Fruit fly (Drosophila melanogaster) whole organism, embryonic: Measurements from ENCODE around the gene NitFhit.
A peak's percentile ranks its signal among the peaks of the same experiment; 100 is the strongest.

Experiments used
- B-H2 ChIP-seq: fragments of 200-800 bp; sonication (Bioruptor generic); optimal IDR thresholded peaks from 2 replicates; lab custom pipeline; 2018; ENCODE audit warnings: missing biosample characterization, mild to moderate bottlenecking, missing genetic modification characterization
- Bdp1 ChIP-seq: fragments of 200-800 bp; sonication (Bioruptor generic); optimal IDR thresholded peaks from 3 replicates; lab custom pipeline; 2016; ENCODE audit warnings: missing biosample characterization, missing genetic modification characterization
- Bteb2 ChIP-seq: fragments of 200-800 bp; sonication (Bioruptor generic); optimal IDR thresholded peaks from 2 replicates; lab custom pipeline; 2016; ENCODE audit warnings: missing biosample characterization, missing genetic modification characterization
- CG1024 ChIP-seq: fragments of 200-800 bp; sonication (Bioruptor generic); IDR thresholded peaks from 2 replicates; pipeline ENCODE4 v1.3.6; 2022; ENCODE audit warnings: missing biosample characterization, missing genetic modification characterization
- CG10462 ChIP-seq: fragments of 200-800 bp; sonication (Bioruptor generic); optimal IDR thresholded peaks from 2 replicates; lab custom pipeline; 2016; ENCODE audit warnings: missing biosample characterization, missing genetic modification characterization
- CG10565 ChIP-seq: fragments of 200-800 bp; sonication (Bioruptor generic); optimal IDR thresholded peaks from 3 replicates; lab custom pipeline; 2016; ENCODE audit warnings: missing biosample characterization, mild to moderate bottlenecking, missing genetic modification characterization
- CG12071 ChIP-seq: fragments of 200-800 bp; sonication (Bioruptor generic); optimal IDR thresholded peaks from 3 replicates; lab custom pipeline; 2018; ENCODE audit warnings: missing biosample characterization, mild to moderate bottlenecking, missing genetic modification characterization
- CG13123 ChIP-seq: fragments of 200-800 bp; sonication (Bioruptor generic); optimal IDR thresholded peaks from 2 replicates; lab custom pipeline; 2016; ENCODE audit warnings: missing biosample characterization, missing genetic modification characterization
- CG13296 ChIP-seq: fragments of 200-800 bp; sonication (Bioruptor generic); optimal IDR thresholded peaks from 3 replicates; lab custom pipeline; 2018; ENCODE audit warnings: missing biosample characterization, mild to moderate bottlenecking, missing genetic modification characterization
- CG1602 ChIP-seq: fragments of 200-800 bp; sonication (Bioruptor generic); optimal IDR thresholded peaks from 3 replicates; lab custom pipeline; 2016; ENCODE audit warnings: missing biosample characterization, missing genetic modification characterization
- CG16815 ChIP-seq: fragments of 200-800 bp; sonication (Bioruptor generic); optimal IDR thresholded peaks from 3 replicates; lab custom pipeline; 2017; ENCODE audit warnings: missing biosample characterization, mild to moderate bottlenecking, missing genetic modification characterization
- CG17385 ChIP-seq: fragments of 200-800 bp; sonication (Bioruptor generic); optimal IDR thresholded peaks from 3 replicates; lab custom pipeline; 2018; ENCODE audit warnings: missing biosample characterization, mild to moderate bottlenecking, missing genetic modification characterization
- CG18011 ChIP-seq: fragments of 200-800 bp; sonication (Bioruptor generic); optimal IDR thresholded peaks from 2 replicates; lab custom pipeline; 2017; ENCODE audit warnings: missing biosample characterization, missing genetic modification characterization, mild to moderate bottlenecking, moderate library complexity, missing genotype
- CG2116 ChIP-seq: fragments of 200-800 bp; sonication (Bioruptor generic); optimal IDR thresholded peaks from 3 replicates; lab custom pipeline; 2018; ENCODE audit warnings: missing biosample characterization, mild to moderate bottlenecking, missing genetic modification characterization
- CG2875 ChIP-seq: fragments of 200-800 bp; sonication (Bioruptor generic); optimal IDR thresholded peaks from 2 replicates; lab custom pipeline; 2017; ENCODE audit warnings: missing biosample characterization, mild to moderate bottlenecking, missing genetic modification characterization, missing genetic modification reagents
- CG32532 ChIP-seq: fragments of 200-800 bp; sonication (Bioruptor generic); IDR thresholded peaks from 2 replicates; pipeline ENCODE4 v1.3.6; 2022; ENCODE audit warnings: missing biosample characterization, missing genetic modification characterization
- CG33557 ChIP-seq: fragments of 200-800 bp; sonication (Bioruptor generic); optimal IDR thresholded peaks from 2 replicates; lab custom pipeline; 2019; ENCODE audit warnings: missing biosample characterization, mild to moderate bottlenecking, missing genetic modification characterization, moderate library complexity
- CG34422 ChIP-seq: fragments of 200-800 bp; sonication (Bioruptor generic); IDR thresholded peaks from 3 replicates; pipeline ENCODE4 v1.3.6; 2022; ENCODE audit warnings: missing biosample characterization, missing genetic modification characterization
- CG6765 ChIP-seq: fragments of 200-800 bp; sonication (Bioruptor generic); optimal IDR thresholded peaks from 3 replicates; lab custom pipeline; 2017; ENCODE audit warnings: missing biosample characterization, mild to moderate bottlenecking, missing genetic modification characterization
- CG7357 ChIP-seq: fragments of 200-800 bp; sonication (Bioruptor generic); IDR thresholded peaks from 3 replicates; pipeline ENCODE4 v1.3.6; 2022; ENCODE audit warnings: missing biosample characterization, missing genetic modification characterization
- CG7745 ChIP-seq: fragments of 200-800 bp; sonication (Bioruptor generic); optimal IDR thresholded peaks from 2 replicates; lab custom pipeline; 2018; ENCODE audit warnings: missing biosample characterization, mild to moderate bottlenecking, missing genetic modification characterization, moderate library complexity
- CG8089 ChIP-seq: fragments of 200-800 bp; sonication (Bioruptor generic); optimal IDR thresholded peaks from 3 replicates; lab custom pipeline; 2016; ENCODE audit warnings: missing biosample characterization, missing genetic modification characterization
- CG9727 ChIP-seq: fragments of 200-800 bp; sonication (Bioruptor generic); optimal IDR thresholded peaks from 3 replicates; lab custom pipeline; 2017; ENCODE audit warnings: missing biosample characterization, mild to moderate bottlenecking, missing genetic modification characterization
- CG9932 ChIP-seq: fragments of 200-800 bp; sonication (Bioruptor generic); IDR thresholded peaks from 2 replicates; pipeline ENCODE4 v1.3.6; 2022; ENCODE audit warnings: missing biosample characterization, missing genetic modification characterization
- Chrac-16 ChIP-seq: fragments of 200-800 bp; sonication (Bioruptor generic); optimal IDR thresholded peaks from 3 replicates; lab custom pipeline; 2016; ENCODE audit warnings: missing biosample characterization, missing genetic modification characterization
- Dref ChIP-seq: fragments of 200-800 bp; sonication (Bioruptor generic); IDR thresholded peaks from 2 replicates; pipeline ENCODE4 v1.3.6; 2022; ENCODE audit warnings: missing biosample characterization, missing genetic modification characterization
- Hand ChIP-seq: fragments of 200-800 bp; sonication (Bioruptor generic); optimal IDR thresholded peaks from 2 replicates; lab custom pipeline; 2017; ENCODE audit warnings: mild to moderate bottlenecking, missing biosample characterization, missing genetic modification reagents, missing genetic modification characterization
- Hr3 ChIP-seq: fragments of 200-800 bp; sonication (Bioruptor generic); optimal IDR thresholded peaks from 3 replicates; lab custom pipeline; 2016; ENCODE audit warnings: missing biosample characterization, missing genetic modification characterization
- Jarid2 ChIP-seq: fragments of 200-800 bp; sonication (Bioruptor generic); optimal IDR thresholded peaks from 3 replicates; lab custom pipeline; 2017; ENCODE audit warnings: mild to moderate bottlenecking, missing biosample characterization, missing genetic modification reagents, missing genetic modification characterization
- Med ChIP-seq: fragments of 200-800 bp; sonication (Bioruptor generic); peaks from one replicate; lab custom pipeline; 2016; ENCODE audit warnings: missing biosample characterization, missing genetic modification characterization, mild to moderate bottlenecking, inconsistent platforms, moderate library complexity
- Nf-YA ChIP-seq: fragments of 200-800 bp; sonication (Bioruptor generic); IDR thresholded peaks from 2 replicates; pipeline ENCODE4 v1.3.6; 2022; ENCODE audit warnings: missing biosample characterization, missing genetic modification characterization
- Nf-YC ChIP-seq: fragments of 200-800 bp; optimal IDR thresholded peaks from 3 replicates; lab custom pipeline; 2019; ENCODE audit warnings: missing biosample characterization, mild to moderate bottlenecking, missing genetic modification characterization, moderate library complexity
- Oaz ChIP-seq: fragments of 200-800 bp; sonication (Bioruptor generic); IDR thresholded peaks from 2 replicates; pipeline ENCODE4 v1.3.6; 2022; ENCODE audit warnings: missing biosample characterization, missing genetic modification characterization
- Pdp1 ChIP-seq, 2 experiments: fragments of 200-800 bp; sonication (Bioruptor generic); optimal IDR thresholded peaks; 3 replicates each; lab custom pipeline; 2016; ENCODE audit warnings: missing biosample characterization in 2 of 2, missing genetic modification characterization in 2 of 2, mild to moderate bottlenecking in 1 of 2, moderate library complexity in 1 of 2
- Ptx1 ChIP-seq: fragments of 200-800 bp; sonication (Bioruptor generic); IDR thresholded peaks from 2 replicates; pipeline ENCODE4 v1.3.6; 2022; ENCODE audit warnings: missing biosample characterization, missing genetic modification characterization
- Sox102F ChIP-seq: fragments of 200-800 bp; sonication (Bioruptor generic); optimal IDR thresholded peaks from 2 replicates; lab custom pipeline; 2018; ENCODE audit warnings: missing biosample characterization, mild to moderate bottlenecking, missing genetic modification characterization, moderate library complexity
- Xrp1 ChIP-seq: fragments of 200-800 bp; sonication (Bioruptor generic); IDR thresholded peaks from 2 replicates; pipeline ENCODE4 v1.3.6; 2022; ENCODE audit warnings: missing biosample characterization, missing genetic modification characterization
- ab ChIP-seq: fragments of 200-800 bp; sonication (Bioruptor generic); optimal IDR thresholded peaks from 2 replicates; lab custom pipeline; 2016; ENCODE audit warnings: missing biosample characterization, missing genetic modification characterization
- btn ChIP-seq: fragments of 200-800 bp; sonication (Bioruptor generic); optimal IDR thresholded peaks from 2 replicates; lab custom pipeline; 2016; ENCODE audit warnings: missing biosample characterization, missing genetic modification characterization
- cato ChIP-seq: fragments of 200-800 bp; sonication (Bioruptor generic); optimal IDR thresholded peaks from 2 replicates; lab custom pipeline; 2016; ENCODE audit warnings: missing biosample characterization, missing genetic modification characterization, borderline replicate concordance
- ci ChIP-seq: fragments of 200-800 bp; sonication (Bioruptor generic); IDR thresholded peaks from 3 replicates; pipeline ENCODE4 v1.3.6; 2022; ENCODE audit warnings: missing biosample characterization, missing genetic modification characterization
- eve ChIP-seq, 2 experiments: fragments of >200 bp; optimal IDR thresholded peaks; 2 replicates each; lab custom pipeline; 2017; ENCODE audit warnings: missing biosample characterization in 2 of 2, missing genetic modification characterization in 2 of 2
- gsb ChIP-seq: fragments of 200-800 bp; sonication (Bioruptor generic); IDR thresholded peaks from 2 replicates; pipeline ENCODE4 v1.3.6; 2022; ENCODE audit warnings: missing biosample characterization, missing genetic modification characterization
- kah ChIP-seq: fragments of 200-800 bp; sonication (Bioruptor generic); optimal IDR thresholded peaks from 2 replicates; lab custom pipeline; 2018; ENCODE audit warnings: missing biosample characterization, mild to moderate bottlenecking, missing genetic modification characterization
- mld ChIP-seq: fragments of 200-800 bp; sonication (Bioruptor generic); IDR thresholded peaks from 3 replicates; pipeline ENCODE4 v1.3.6; 2022; ENCODE audit warnings: missing biosample characterization, missing genetic modification characterization; ENCODE audit not compliant: partially characterized antibody
- pfk ChIP-seq: fragments of 200-800 bp; sonication (Bioruptor generic); optimal IDR thresholded peaks from 2 replicates; lab custom pipeline; 2018; ENCODE audit warnings: missing biosample characterization, mild to moderate bottlenecking, missing genetic modification characterization, moderate library complexity
- ranshi ChIP-seq: fragments of 200-800 bp; sonication (Bioruptor generic); IDR thresholded peaks from 2 replicates; pipeline ENCODE4 v1.3.6; 2022; ENCODE audit warnings: missing biosample characterization, missing genetic modification characterization
- ro ChIP-seq: fragments of 200-800 bp; sonication (Bioruptor generic); IDR thresholded peaks from 2 replicates; pipeline ENCODE4 v1.3.6; 2022; ENCODE audit warnings: missing biosample characterization, missing genetic modification characterization
- slou ChIP-seq: fragments of 200-800 bp; sonication (Bioruptor generic); optimal IDR thresholded peaks from 3 replicates; lab custom pipeline; 2016; ENCODE audit warnings: missing biosample characterization, missing genetic modification characterization

NitFhit gene

dm6 chr3L:224004-224951 lies 20.7 kb downstream of the NitFhit start (continued):
- TF ChIP-seq CG8089 (GFP tag; lab: Kevin White, UChicago) (peak; percentile 4), kah (GFP tag; lab: Kevin White, UChicago) (no peak), Bteb2 (GFP tag; lab: Kevin White, UChicago) (no peak), ro (GFP tag; lab: Robert Waterston, UW) (no peak), slou (GFP tag; lab: Kevin White, UChicago) (no peak), ab (GFP tag; lab: Kevin White, UChicago) (no peak), ci (GFP tag; lab: Robert Waterston, UW) (peak; percentile 55), CG34422 (GFP tag; lab: Robert Waterston, UW) (peak; percentile 76), Hr3 (GFP tag; lab: Kevin White, UChicago) (no peak), Nf-YC (tag; lab: Kevin White, UChicago) (peak; percentile 24), Ptx1 (no peak; the same call in 1 of the 2 replicates), mld (GFP tag; lab: Robert Waterston, UW) (no peak), btn (GFP tag; lab: Kevin White, UChicago) (no peak), Chrac-16 (GFP tag; lab: Kevin White, UChicago) (no peak), Med (peak; percentile 85), CG1602 (GFP tag; lab: Kevin White, UChicago) (no peak), CG10462 (no peak), CG13123 (no peak), eve (GFP tag; optimal IDR thresholded peaks at IDR 0.05; lab: Kevin White, UChicago) (no peak), CG12071 (GFP tag; lab: Kevin White, UChicago) (peak; percentile 3), CG2116 (GFP tag; lab: Kevin White, UChicago) (no peak), CG10565 (GFP tag; lab: Kevin White, UChicago) (no peak), Xrp1 (GFP tag; lab: Robert Waterston, UW) (peak; percentile 18), CG13296 (GFP tag; lab: Kevin White, UChicago) (peak; percentile 13), cato (GFP tag; lab: Kevin White, UChicago) (no peak), CG16815 (GFP tag; lab: Kevin White, UChicago) (no peak), Pdp1 (GFP tag; optimal IDR thresholded peaks at IDR 0.05; lab: Kevin White, UChicago) (peak in 1 of 2 experiments; percentile 18), CG18011 (GFP tag; lab: Kevin White, UChicago) (no peak), CG9727 (peak; percentile 56), CG33557 (GFP tag; lab: Kevin White, UChicago) (no peak), Jarid2 (GFP tag; lab: Kevin White, UChicago) (peak; percentile 73), B-H2 (GFP tag; lab: Kevin White, UChicago) (no peak), CG7745 (tag; lab: Kevin White, UChicago) (no peak), Nf-YA (GFP tag; lab: Robert Waterston, UW) (no peak), ranshi (GFP tag; lab: Robert Waterston, UW) (peak; percentile 63), CG32532 (GFP tag; lab: Robert Waterston, UW) (peak; percentile 32; the same call in 1 of the 2 replicates), CG7357 (GFP tag; lab: Robert Waterston, UW) (no peak), CG6765 (GFP tag; lab: Kevin White, UChicago) (no peak), pfk (peak; percentile 33), Oaz (GFP tag; lab: Robert Waterston, UW) (no peak), gsb (GFP tag; lab: Robert Waterston, UW) (peak; percentile 43; the same call in 1 of the 2 replicates), Sox102F (no peak), CG2875 (GFP tag; lab: Kevin White, UChicago) (no peak), CG17385 (no peak), Bdp1 (peak; percentile 20), CG9932 (GFP tag; lab: Robert Waterston, UW) (no peak), Dref (no peak), Hand (GFP tag; lab: Kevin White, UChicago) (peak; percentile 1), CG1024 (GFP tag; lab: Robert Waterston, UW) (peak; percentile 6; the same call in 1 of the 2 replicates)
